Fruit fly (Drosophila melanogaster) whole organism, embryonic: ENCODE results near the gene CG45066.

Experiments used
- Bgb ChIP-seq: fragments of 200-800 bp; sonication (Bioruptor generic); IDR thresholded peaks from 2 replicates; pipeline ENCODE4 v1.3.6; 2022; ENCODE audit warnings: missing biosample characterization, missing genetic modification characterization; ENCODE audit not compliant: partially characterized antibody
- CG10209 ChIP-seq: fragments of 200-800 bp; sonication (Bioruptor generic); optimal IDR thresholded peaks from 3 replicates; lab custom pipeline; 2017; ENCODE audit warnings: missing biosample characterization, mild to moderate bottlenecking, missing genetic modification characterization, missing genetic modification reagents
- CG1024 ChIP-seq: fragments of 200-800 bp; sonication (Bioruptor generic); IDR thresholded peaks from 2 replicates; pipeline ENCODE4 v1.3.6; 2022; ENCODE audit warnings: missing biosample characterization, missing genetic modification characterization
- CG11247 ChIP-seq: fragments of 200-800 bp; sonication (Bioruptor generic); IDR thresholded peaks from 2 replicates; pipeline ENCODE4 v1.3.6; 2022; ENCODE audit warnings: missing biosample characterization, missing genetic modification characterization
- CG11560 ChIP-seq: fragments of 200-800 bp; sonication (Bioruptor generic); IDR thresholded peaks from 3 replicates; pipeline ENCODE4 v1.3.6; 2022; ENCODE audit warnings: missing biosample characterization, missing genetic modification characterization
- CG14667 ChIP-seq: fragments of 200-800 bp; sonication (Bioruptor generic); IDR thresholded peaks from 2 replicates; pipeline ENCODE4 v1.3.6; 2022; ENCODE audit warnings: missing biosample characterization, missing genetic modification characterization
- CG14860 ChIP-seq: fragments of 200-800 bp; sonication (Bioruptor generic); IDR thresholded peaks from 3 replicates; pipeline ENCODE4 v1.3.6; 2022; ENCODE audit warnings: missing biosample characterization, missing genetic modification characterization; ENCODE audit not compliant: partially characterized antibody
- CG16813 ChIP-seq: fragments of 200-800 bp; sonication (Bioruptor generic); IDR thresholded peaks from 3 replicates; pipeline ENCODE4 v1.3.6; 2022; ENCODE audit warnings: missing biosample characterization, missing genetic modification characterization; ENCODE audit not compliant: partially characterized antibody
- CG17829 ChIP-seq: fragments of 200-800 bp; optimal IDR thresholded peaks from 2 replicates; lab custom pipeline; 2019; ENCODE audit warnings: missing biosample characterization, mild to moderate bottlenecking, missing genetic modification characterization, moderate library complexity
- CG18262 ChIP-seq: fragments of 200-800 bp; optimal IDR thresholded peaks from 3 replicates; lab custom pipeline; 2019; ENCODE audit warnings: missing biosample characterization, mild to moderate bottlenecking, missing genetic modification characterization, moderate library complexity
- CG2202 ChIP-seq: fragments of 200-800 bp; sonication (Bioruptor generic); optimal IDR thresholded peaks from 2 replicates; lab custom pipeline; 2018; ENCODE audit warnings: missing biosample characterization, mild to moderate bottlenecking, missing genetic modification characterization
- CG30020 ChIP-seq: fragments of 200-800 bp; optimal IDR thresholded peaks from 2 replicates; lab custom pipeline; 2019; ENCODE audit warnings: missing biosample characterization, mild to moderate bottlenecking, missing genetic modification characterization, moderate library complexity
- CG30431 ChIP-seq: fragments of 200-800 bp; sonication (Bioruptor generic); optimal IDR thresholded peaks from 2 replicates; lab custom pipeline; 2017; ENCODE audit warnings: missing biosample characterization, missing genetic modification characterization
- CG34422 ChIP-seq: fragments of 200-800 bp; sonication (Bioruptor generic); IDR thresholded peaks from 3 replicates; pipeline ENCODE4 v1.3.6; 2022; ENCODE audit warnings: missing biosample characterization, missing genetic modification characterization
- CG4282 ChIP-seq: fragments of 200-800 bp; sonication (Bioruptor generic); optimal IDR thresholded peaks from 2 replicates; lab custom pipeline; 2016; ENCODE audit warnings: missing biosample characterization, missing genetic modification characterization
- CG5180 ChIP-seq: fragments of 200-800 bp; sonication (Bioruptor generic); optimal IDR thresholded peaks from 3 replicates; lab custom pipeline; 2017; ENCODE audit warnings: missing biosample characterization, missing genetic modification characterization, mild to moderate bottlenecking, moderate library complexity, missing genetic modification reagents
- CG6813 ChIP-seq: fragments of 200-800 bp; sonication (Bioruptor generic); optimal IDR thresholded peaks from 2 replicates; lab custom pipeline; 2017; ENCODE audit warnings: missing biosample characterization, missing genetic modification characterization, mild to moderate bottlenecking, moderate library complexity, missing genetic modification reagents
- CG8089 ChIP-seq: fragments of 200-800 bp; sonication (Bioruptor generic); optimal IDR thresholded peaks from 3 replicates; lab custom pipeline; 2016; ENCODE audit warnings: missing biosample characterization, missing genetic modification characterization
- Camta ChIP-seq: fragments of 200-800 bp; sonication (Bioruptor generic); optimal IDR thresholded peaks from 2 replicates; lab custom pipeline; 2016; ENCODE audit warnings: missing biosample characterization, missing genetic modification characterization
- Dip2 ChIP-seq: fragments of 200-800 bp; sonication (Bioruptor generic); IDR thresholded peaks from 2 replicates; pipeline ENCODE4 v1.3.6; 2022; ENCODE audit warnings: missing biosample characterization, missing genetic modification characterization
- Drgx ChIP-seq: fragments of 200-800 bp; sonication (Bioruptor generic); IDR thresholded peaks from 2 replicates; pipeline ENCODE4 v1.3.6; 2022; ENCODE audit warnings: missing biosample characterization, missing genetic modification characterization
- Ets97D ChIP-seq: fragments of 200-800 bp; sonication (Bioruptor generic); optimal IDR thresholded peaks from 3 replicates; lab custom pipeline; 2016; ENCODE audit warnings: missing biosample characterization, missing genetic modification characterization
- HmgZ ChIP-seq: fragments of 200-800 bp; sonication (Bioruptor generic); optimal IDR thresholded peaks from 2 replicates; lab custom pipeline; 2018; ENCODE audit warnings: missing biosample characterization, mild to moderate bottlenecking, missing genetic modification characterization
- MBD-R2 ChIP-seq: fragments of 200-800 bp; sonication (Bioruptor generic); IDR thresholded peaks from 2 replicates; pipeline ENCODE4 v1.3.6; 2022; ENCODE audit warnings: missing biosample characterization, missing genetic modification characterization
- Mad ChIP-seq: fragments of 200-800 bp; sonication (Bioruptor generic); optimal IDR thresholded peaks from 2 replicates; lab custom pipeline; 2016; ENCODE audit warnings: missing biosample characterization, missing genetic modification characterization
- Pdp1 ChIP-seq, 2 experiments: fragments of 200-800 bp; sonication (Bioruptor generic); optimal IDR thresholded peaks; 3 replicates each; lab custom pipeline; 2016; ENCODE audit warnings: missing biosample characterization in 2 of 2, missing genetic modification characterization in 2 of 2, mild to moderate bottlenecking in 1 of 2, moderate library complexity in 1 of 2
- Rx ChIP-seq: fragments of 200-800 bp; sonication (Bioruptor generic); IDR thresholded peaks from 2 replicates; pipeline ENCODE4 v1.3.6; 2022; ENCODE audit warnings: missing biosample characterization, missing genetic modification characterization
- Trl ChIP-seq, 3 experiments: fragments of >200 bp in 2 of 3; fragments of 200-800 bp in 1 of 3; sonication (Bioruptor generic) in 1 of 3; optimal IDR thresholded peaks; 2 replicates in 1 of 3; 3 replicates in 2 of 3; lab custom pipeline; 2016 to 2017; ENCODE audit warnings: missing biosample characterization in 1 of 3, missing genetic modification characterization in 1 of 3
- Xrp1 ChIP-seq: fragments of 200-800 bp; sonication (Bioruptor generic); IDR thresholded peaks from 2 replicates; pipeline ENCODE4 v1.3.6; 2022; ENCODE audit warnings: missing biosample characterization, missing genetic modification characterization
- ac ChIP-seq: fragments of 200-800 bp; sonication (Bioruptor generic); optimal IDR thresholded peaks from 3 replicates; lab custom pipeline; 2017; ENCODE audit warnings: missing biosample characterization, mild to moderate bottlenecking, missing genetic modification characterization
- bigmax ChIP-seq: fragments of 200-800 bp; sonication (Bioruptor generic); optimal IDR thresholded peaks from 2 replicates; lab custom pipeline; 2018; ENCODE audit warnings: missing biosample characterization, mild to moderate bottlenecking, missing genetic modification characterization
- ci ChIP-seq: fragments of 200-800 bp; sonication (Bioruptor generic); IDR thresholded peaks from 3 replicates; pipeline ENCODE4 v1.3.6; 2022; ENCODE audit warnings: missing biosample characterization, missing genetic modification characterization
- da ChIP-seq: fragments of 200-800 bp; sonication (Bioruptor generic); optimal IDR thresholded peaks from 2 replicates; lab custom pipeline; 2016; ENCODE audit warnings: missing biosample characterization, missing genetic modification characterization
- disco-r ChIP-seq: fragments of 200-800 bp; sonication (Bioruptor generic); optimal IDR thresholded peaks from 2 replicates; lab custom pipeline; 2016; ENCODE audit warnings: missing biosample characterization, missing genetic modification characterization
- gfzf ChIP-seq: fragments of 200-800 bp; sonication (Bioruptor generic); optimal IDR thresholded peaks from 2 replicates; lab custom pipeline; 2016; ENCODE audit warnings: missing biosample characterization, mild to moderate bottlenecking, missing genetic modification characterization, moderate library complexity
- gsb-n ChIP-seq: fragments of 200-800 bp; sonication (Bioruptor generic); optimal IDR thresholded peaks from 3 replicates; lab custom pipeline; 2018; ENCODE audit warnings: missing biosample characterization, mild to moderate bottlenecking, missing genetic modification characterization
- hb ChIP-seq: fragments of 200-800 bp; sonication (Bioruptor generic); IDR thresholded peaks from 3 replicates; pipeline ENCODE4 v1.3.6; 2022; ENCODE audit warnings: missing biosample characterization, missing genetic modification characterization; ENCODE audit not compliant: partially characterized antibody
- ken ChIP-seq: fragments of 200-800 bp; sonication (Bioruptor generic); IDR thresholded peaks from 3 replicates; pipeline ENCODE4 v1.3.6; 2022; ENCODE audit warnings: missing biosample characterization, missing genetic modification characterization
- nerfin-2 ChIP-seq: fragments of 200-800 bp; sonication (Bioruptor generic); IDR thresholded peaks from 2 replicates; pipeline ENCODE4 v1.3.6; 2022; ENCODE audit warnings: missing biosample characterization, missing genetic modification characterization; ENCODE audit not compliant: partially characterized antibody
- org-1 ChIP-seq: fragments of 200-800 bp; sonication (Bioruptor generic); optimal IDR thresholded peaks from 2 replicates; lab custom pipeline; 2017; ENCODE audit warnings: missing biosample characterization, missing genetic modification characterization
- p53 ChIP-seq: fragments of 200-800 bp; sonication (Bioruptor generic); optimal IDR thresholded peaks from 2 replicates; lab custom pipeline; 2016; ENCODE audit warnings: missing biosample characterization, missing genetic modification characterization
- pita ChIP-seq: fragments of 200-800 bp; sonication (Bioruptor generic); optimal IDR thresholded peaks from 2 replicates; lab custom pipeline; 2017; ENCODE audit warnings: missing biosample characterization, mild to moderate bottlenecking, missing genetic modification characterization
- rib ChIP-seq: fragments of 200-800 bp; sonication (Bioruptor generic); IDR thresholded peaks from 2 replicates; pipeline ENCODE4 v1.3.6; 2022; ENCODE audit warnings: missing biosample characterization, missing genetic modification characterization
- sens-2 ChIP-seq: fragments of 200-800 bp; sonication (Bioruptor generic); IDR thresholded peaks from 2 replicates; pipeline ENCODE4 v1.3.6; 2022; ENCODE audit warnings: missing biosample characterization, missing genetic modification characterization
- slbo ChIP-seq: fragments of 200-800 bp; sonication (Bioruptor generic); IDR thresholded peaks from 2 replicates; pipeline ENCODE4 v1.3.6; 2022; ENCODE audit warnings: missing biosample characterization, missing genetic modification characterization
- slp2 ChIP-seq: fragments of 200-800 bp; sonication (Bioruptor generic); optimal IDR thresholded peaks from 2 replicates; lab custom pipeline; 2016; ENCODE audit warnings: missing biosample characterization, missing genetic modification characterization
- so ChIP-seq: fragments of 200-800 bp; sonication (Bioruptor generic); IDR thresholded peaks from 3 replicates; pipeline ENCODE4 v1.3.6; 2022; ENCODE audit warnings: missing biosample characterization, missing genetic modification characterization
- vvl ChIP-seq: fragments of 200-800 bp; sonication (Bioruptor generic); IDR thresholded peaks from 2 replicates; pipeline ENCODE4 v1.3.6; 2022; ENCODE audit warnings: missing biosample characterization, missing genetic modification characterization
- z ChIP-seq: fragments of 200-800 bp; sonication (Bioruptor generic); IDR thresholded peaks from 3 replicates; pipeline ENCODE4 v1.3.6; 2022; ENCODE audit warnings: missing biosample characterization, missing genetic modification characterization

The CG45066 gene

DNA sequence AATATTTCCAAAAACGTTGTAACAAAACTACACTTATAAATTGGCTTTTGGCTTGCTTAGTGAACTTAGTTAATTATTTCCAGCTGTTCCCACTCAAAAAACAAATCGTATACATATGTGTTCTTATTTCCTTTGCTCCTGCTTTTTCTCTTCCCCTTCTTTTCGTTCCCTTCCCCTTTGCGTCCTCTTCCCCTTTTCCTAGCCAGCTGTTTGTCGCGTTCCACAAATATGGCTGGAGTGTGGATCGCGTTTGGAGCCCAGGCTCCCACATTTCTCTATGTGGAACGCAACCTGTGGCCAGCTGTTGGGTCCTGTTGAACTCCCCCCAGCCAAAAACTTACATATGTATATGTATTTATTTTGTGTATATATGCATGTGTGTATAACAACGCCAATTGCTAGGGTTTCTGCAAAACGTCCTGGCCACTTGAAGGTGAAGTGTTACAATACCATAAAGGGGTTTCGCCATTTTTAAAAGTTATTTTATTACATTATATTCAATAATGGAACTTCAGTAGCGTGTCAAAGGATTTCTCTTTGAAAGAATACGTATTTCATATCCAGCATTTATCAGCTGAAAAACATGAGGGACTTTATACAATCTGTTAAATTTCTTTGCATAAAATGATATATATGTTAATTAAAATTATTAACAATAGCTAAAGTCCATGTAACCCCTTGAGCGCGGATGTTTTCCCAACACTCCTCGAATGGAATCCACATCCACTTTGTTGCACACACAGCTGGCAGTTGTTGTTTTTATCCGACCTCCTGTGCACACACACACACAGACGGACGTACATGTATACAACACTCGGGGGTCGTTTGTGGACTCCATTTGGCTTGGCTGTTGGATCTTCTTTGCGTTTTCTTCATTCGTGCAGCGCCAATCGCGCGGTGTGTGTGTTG, 39.1 kb downstream of the CG45066 start (continued):
- TF ChIP-seq CG14667 (GFP tag; lab: Robert Waterston, UW) (no peak), sens-2 (no peak), CG14860 (GFP tag; lab: Robert Waterston, UW) (no peak), slp2 (GFP tag; lab: Kevin White, UChicago) (no peak), gfzf (GFP tag; lab: Kevin White, UChicago) (no peak), rib (no peak), CG10209 (GFP tag; lab: Kevin White, UChicago) (peak; percentile 25), gsb-n (tag; lab: Kevin White, UChicago) (no peak), CG4282 (GFP tag; lab: Kevin White, UChicago) (no peak), vvl (no peak), CG17829 (tag; lab: Kevin White, UChicago) (no peak), CG30431 (GFP tag; lab: Kevin White, UChicago) (no peak), ac (GFP tag; lab: Kevin White, UChicago) (no peak), Bgb (GFP tag; lab: Robert Waterston, UW) (peak; percentile 37; the same call in 1 of the 2 replicates), z (GFP tag; lab: Robert Waterston, UW) (no peak), CG18262 (tag; lab: Kevin White, UChicago) (peak; percentile 4), disco-r (no peak), so (GFP tag; lab: Robert Waterston, UW) (no peak), CG30020 (tag; lab: Kevin White, UChicago) (no peak), HmgZ (tag; lab: Kevin White, UChicago) (no peak), CG11560 (no peak), Rx (no peak), pita (no peak), org-1 (GFP tag; lab: Kevin White, UChicago) (no peak), Dip2 (no peak), CG6813 (GFP tag; lab: Kevin White, UChicago) (peak; percentile 8), Trl (optimal IDR thresholded peaks at IDR 0.05; lab: Kevin White, UChicago) (no peak), Trl (GFP tag; optimal IDR thresholded peaks at IDR 0.05; lab: Kevin White, UChicago) (no peak), Ets97D (GFP tag; lab: Kevin White, UChicago) (no peak), MBD-R2 (GFP tag; lab: Robert Waterston, UW) (no peak), CG8089 (GFP tag; lab: Kevin White, UChicago) (no peak), CG5180 (GFP tag; lab: Kevin White, UChicago) (no peak), CG16813 (GFP tag; lab: Robert Waterston, UW) (no peak), CG2202 (tag; lab: Kevin White, UChicago) (no peak), Mad (no peak), bigmax (GFP tag; lab: Kevin White, UChicago) (no peak), nerfin-2 (no peak), Drgx (no peak), CG11247 (GFP tag; lab: Robert Waterston, UW) (no peak), Camta (GFP tag; lab: Kevin White, UChicago) (no peak), Pdp1 (GFP tag; optimal IDR thresholded peaks at IDR 0.05; lab: Kevin White, UChicago) (no peak), CG1024 (no peak), ken (GFP tag; lab: Robert Waterston, UW) (no peak), slbo (GFP tag; lab: Robert Waterston, UW) (no peak), hb (no peak), CG34422 (no peak), p53 (no peak), Xrp1 (GFP tag; lab: Robert Waterston, UW) (no peak), da (GFP tag; lab: Kevin White, UChicago) (no peak), ci (peak; percentile 26; the same call in 1 of the 3 replicates)
